Fruit fly (Drosophila melanogaster) whole organism, embryonic: ENCODE data around the gene CG3071.
A peak's percentile ranks its signal among the peaks of the same experiment; 100 is the strongest.

Experiments
- Bdp1 ChIP-seq: fragments of 200-800 bp; sonication (Bioruptor generic); optimal IDR thresholded peaks from 3 replicates; lab custom pipeline; 2016; ENCODE audit warnings: missing biosample characterization, missing genetic modification characterization
- CG10979 ChIP-seq: fragments of 200-800 bp; sonication (Bioruptor generic); optimal IDR thresholded peaks from 2 replicates; lab custom pipeline; 2018; ENCODE audit warnings: missing biosample characterization, mild to moderate bottlenecking, missing genetic modification characterization, moderate library complexity
- CG14441 ChIP-seq: fragments of 200-800 bp; sonication (Bioruptor generic); IDR thresholded peaks from 2 replicates; pipeline ENCODE4 v1.3.6; 2022; ENCODE audit warnings: missing biosample characterization, missing genetic modification characterization
- CG15011 ChIP-seq: fragments of 200-800 bp; sonication (Bioruptor generic); optimal IDR thresholded peaks from 3 replicates; lab custom pipeline; 2018; ENCODE audit warnings: missing biosample characterization, mild to moderate bottlenecking, missing genetic modification characterization
- CG15269 ChIP-seq: fragments of 200-800 bp; sonication (Bioruptor generic); optimal IDR thresholded peaks from 2 replicates; lab custom pipeline; 2018; ENCODE audit warnings: missing biosample characterization, mild to moderate bottlenecking, missing genetic modification characterization, moderate library complexity
- CG15601 ChIP-seq: fragments of 200-800 bp; sonication (Bioruptor generic); optimal IDR thresholded peaks from 3 replicates; lab custom pipeline; 2019; ENCODE audit warnings: missing biosample characterization, mild to moderate bottlenecking, missing genetic modification characterization, moderate library complexity
- CG17186 ChIP-seq: fragments of 200-800 bp; sonication (Bioruptor generic); optimal IDR thresholded peaks from 3 replicates; lab custom pipeline; 2017; ENCODE audit warnings: missing biosample characterization, missing genetic modification reagents, missing genetic modification characterization
- CG18262 ChIP-seq: fragments of 200-800 bp; optimal IDR thresholded peaks from 3 replicates; lab custom pipeline; 2019; ENCODE audit warnings: missing biosample characterization, mild to moderate bottlenecking, missing genetic modification characterization, moderate library complexity
- CG2116 ChIP-seq: fragments of 200-800 bp; sonication (Bioruptor generic); optimal IDR thresholded peaks from 3 replicates; lab custom pipeline; 2018; ENCODE audit warnings: missing biosample characterization, mild to moderate bottlenecking, missing genetic modification characterization
- CG4360 ChIP-seq: fragments of 200-800 bp; sonication (Bioruptor generic); IDR thresholded peaks from 2 replicates; pipeline ENCODE4 v1.3.6; 2022; ENCODE audit warnings: missing biosample characterization, missing genetic modification characterization
- CG4404 ChIP-seq: fragments of 200-800 bp; sonication (Bioruptor generic); IDR thresholded peaks from 2 replicates; pipeline ENCODE4 v1.3.6; 2022; ENCODE audit warnings: missing biosample characterization, missing genetic modification characterization
- CG5953 ChIP-seq: fragments of 200-800 bp; sonication (Bioruptor generic); IDR thresholded peaks from 2 replicates; pipeline ENCODE4 v1.3.6; 2022; ENCODE audit warnings: missing biosample characterization, missing genetic modification characterization
- CG6175 ChIP-seq: fragments of 200-800 bp; sonication (Bioruptor generic); IDR thresholded peaks from 3 replicates; pipeline ENCODE4 v1.3.6; 2022; ENCODE audit warnings: missing biosample characterization, missing genetic modification characterization
- CG6791 ChIP-seq: fragments of 200-800 bp; sonication (Bioruptor generic); IDR thresholded peaks from 3 replicates; pipeline ENCODE4 v1.3.6; 2022; ENCODE audit warnings: missing biosample characterization, missing genetic modification characterization; ENCODE audit not compliant: partially characterized antibody
- CG9215 ChIP-seq: fragments of 200-800 bp; sonication (Bioruptor generic); IDR thresholded peaks from 2 replicates; pipeline ENCODE4 v1.3.6; 2022; ENCODE audit warnings: missing biosample characterization, missing genetic modification characterization
- Camta ChIP-seq: fragments of 200-800 bp; sonication (Bioruptor generic); optimal IDR thresholded peaks from 2 replicates; lab custom pipeline; 2016; ENCODE audit warnings: missing biosample characterization, missing genetic modification characterization
- Dip3 ChIP-seq: fragments of 200-800 bp; sonication (Bioruptor generic); optimal IDR thresholded peaks from 3 replicates; lab custom pipeline; 2016; ENCODE audit warnings: missing biosample characterization, missing genetic modification characterization
- Dll ChIP-seq: fragments of 200-800 bp; sonication (Bioruptor generic); IDR thresholded peaks from 4 replicates; pipeline ENCODE4 v1.3.6; 2022; ENCODE audit warnings: missing biosample characterization, missing genetic modification characterization; ENCODE audit not compliant: partially characterized antibody
- ERR ChIP-seq: fragments of 200-800 bp; sonication (Bioruptor generic); optimal IDR thresholded peaks from 2 replicates; lab custom pipeline; 2016; ENCODE audit warnings: missing biosample characterization, missing genetic modification characterization
- Elba2 ChIP-seq: fragments of 200-800 bp; sonication (Bioruptor generic); optimal IDR thresholded peaks from 3 replicates; lab custom pipeline; 2016; ENCODE audit warnings: missing biosample characterization, missing genetic modification characterization
- Fer1 ChIP-seq: fragments of 200-800 bp; sonication (Bioruptor generic); optimal IDR thresholded peaks from 2 replicates; lab custom pipeline; 2017; ENCODE audit warnings: missing biosample characterization, mild to moderate bottlenecking, missing genetic modification characterization
- Fer3 ChIP-seq: fragments of 200-800 bp; sonication (Bioruptor generic); optimal IDR thresholded peaks from 2 replicates; lab custom pipeline; 2018; ENCODE audit warnings: missing biosample characterization, mild to moderate bottlenecking, missing genetic modification characterization, moderate library complexity
- HLH54F ChIP-seq: fragments of 200-800 bp; sonication (Bioruptor generic); optimal IDR thresholded peaks from 3 replicates; lab custom pipeline; 2016; ENCODE audit warnings: missing biosample characterization, missing genetic modification characterization
- Hmr ChIP-seq: fragments of 200-800 bp; sonication (Bioruptor generic); optimal IDR thresholded peaks from 3 replicates; lab custom pipeline; 2017; ENCODE audit warnings: mild to moderate bottlenecking, missing biosample characterization, missing genetic modification reagents, missing genetic modification characterization
- Hr51 ChIP-seq, 2 experiments: fragments of 200-800 bp; sonication (Bioruptor generic); optimal IDR thresholded peaks; 2 replicates in 1 of 2; 3 replicates in 1 of 2; lab custom pipeline; 2016 to 2018; ENCODE audit warnings: missing biosample characterization in 2 of 2, missing genetic modification characterization in 2 of 2, mild to moderate bottlenecking in 1 of 2, moderate library complexity in 1 of 2
- Kr ChIP-seq: fragments of 200-800 bp; sonication (Bioruptor generic); optimal IDR thresholded peaks from 2 replicates; lab custom pipeline; 2017; ENCODE audit warnings: missing biosample characterization, mild to moderate bottlenecking, missing genetic modification characterization
- Lhr ChIP-seq: fragments of 200-800 bp; sonication (Bioruptor generic); optimal IDR thresholded peaks from 3 replicates; lab custom pipeline; 2017; ENCODE audit warnings: mild to moderate bottlenecking, missing biosample characterization, missing genetic modification reagents, missing genetic modification characterization
- Pdp1 ChIP-seq, 2 experiments: fragments of 200-800 bp; sonication (Bioruptor generic); optimal IDR thresholded peaks; 3 replicates each; lab custom pipeline; 2016; ENCODE audit warnings: missing biosample characterization in 2 of 2, missing genetic modification characterization in 2 of 2, mild to moderate bottlenecking in 1 of 2, moderate library complexity in 1 of 2
- TFAM ChIP-seq: fragments of 200-800 bp; sonication (Bioruptor generic); optimal IDR thresholded peaks from 2 replicates; lab custom pipeline; 2017; ENCODE audit warnings: missing biosample characterization, missing genetic modification characterization, inconsistent platforms
- Usf ChIP-seq: fragments of 200-800 bp; sonication (Bioruptor generic); optimal IDR thresholded peaks from 2 replicates; lab custom pipeline; 2017; ENCODE audit warnings: missing genotype, missing biosample characterization, missing genetic modification characterization
- Xrp1 ChIP-seq: fragments of 200-800 bp; sonication (Bioruptor generic); IDR thresholded peaks from 2 replicates; pipeline ENCODE4 v1.3.6; 2022; ENCODE audit warnings: missing biosample characterization, missing genetic modification characterization
- ap ChIP-seq: fragments of 200-800 bp; sonication (Bioruptor generic); IDR thresholded peaks from 2 replicates; pipeline ENCODE4 v1.3.6; 2022; ENCODE audit warnings: missing biosample characterization, missing genetic modification characterization
- bab2 ChIP-seq: fragments of 200-800 bp; sonication (Bioruptor generic); optimal IDR thresholded peaks from 2 replicates; lab custom pipeline; 2016; ENCODE audit warnings: missing biosample characterization, missing genetic modification characterization
- dan ChIP-seq: fragments of 200-800 bp; sonication (Bioruptor generic); IDR thresholded peaks from 2 replicates; pipeline ENCODE4 v1.3.6; 2022; ENCODE audit warnings: missing biosample characterization, missing genetic modification characterization
- dimm ChIP-seq: fragments of 200-800 bp; sonication (Bioruptor generic); IDR thresholded peaks from 2 replicates; pipeline ENCODE4 v1.3.6; 2022; ENCODE audit warnings: missing biosample characterization, missing genetic modification characterization
- gce ChIP-seq: fragments of 200-800 bp; sonication (Bioruptor generic); IDR thresholded peaks from 3 replicates; pipeline ENCODE4 v1.3.6; 2022; ENCODE audit warnings: missing biosample characterization, missing genetic modification characterization
- gcm ChIP-seq: fragments of 200-800 bp; sonication (Bioruptor generic); optimal IDR thresholded peaks from 2 replicates; lab custom pipeline; 2019; ENCODE audit warnings: missing biosample characterization, mild to moderate bottlenecking, missing genetic modification characterization, moderate library complexity
- grn ChIP-seq: fragments of 200-800 bp; sonication (Bioruptor generic); optimal IDR thresholded peaks from 3 replicates; lab custom pipeline; 2017; ENCODE audit warnings: missing biosample characterization, missing genetic modification characterization
- hb ChIP-seq: fragments of 200-800 bp; sonication (Bioruptor generic); IDR thresholded peaks from 3 replicates; pipeline ENCODE4 v1.3.6; 2022; ENCODE audit warnings: missing biosample characterization, missing genetic modification characterization; ENCODE audit not compliant: partially characterized antibody
- onecut ChIP-seq: fragments of 200-800 bp; sonication (Bioruptor generic); IDR thresholded peaks from 2 replicates; pipeline ENCODE4 v1.3.6; 2022; ENCODE audit warnings: missing biosample characterization, missing genetic modification characterization
- pb ChIP-seq: fragments of 200-800 bp; sonication (Bioruptor generic); optimal IDR thresholded peaks from 3 replicates; lab custom pipeline; 2016; ENCODE audit warnings: missing biosample characterization, missing genetic modification characterization
- ranshi ChIP-seq: fragments of 200-800 bp; sonication (Bioruptor generic); IDR thresholded peaks from 2 replicates; pipeline ENCODE4 v1.3.6; 2022; ENCODE audit warnings: missing biosample characterization, missing genetic modification characterization
- sim ChIP-seq: fragments of 200-800 bp; sonication (Bioruptor generic); IDR thresholded peaks from 2 replicates; pipeline ENCODE4 v1.3.6; 2022; ENCODE audit warnings: missing biosample characterization, missing genetic modification characterization
- slp2 ChIP-seq: fragments of 200-800 bp; sonication (Bioruptor generic); optimal IDR thresholded peaks from 2 replicates; lab custom pipeline; 2016; ENCODE audit warnings: missing biosample characterization, missing genetic modification characterization
- sob ChIP-seq: fragments of 200-800 bp; sonication (Bioruptor generic); IDR thresholded peaks from 2 replicates; pipeline ENCODE4 v1.3.6; 2022; ENCODE audit warnings: missing biosample characterization, missing genetic modification characterization
- tna ChIP-seq: fragments of 200-800 bp; sonication (Bioruptor generic); IDR thresholded peaks from 2 replicates; pipeline ENCODE4 v1.3.6; 2022; ENCODE audit warnings: missing biosample characterization, missing genetic modification characterization; ENCODE audit not compliant: partially characterized antibody
- wek ChIP-seq: fragments of 200-800 bp; sonication (Bioruptor generic); optimal IDR thresholded peaks from 3 replicates; lab custom pipeline; 2018; ENCODE audit warnings: missing biosample characterization, mild to moderate bottlenecking, missing genetic modification characterization, moderate library complexity
- zfh1 ChIP-seq: fragments of 200-800 bp; sonication (Bioruptor generic); IDR thresholded peaks from 3 replicates; pipeline ENCODE4 v1.3.6; 2022; ENCODE audit warnings: missing biosample characterization, missing genetic modification characterization

The CG3071 gene

dm6 chrX:2296230-2297044, 33.8 kb downstream of the CG3071 start (continued):
- TF ChIP-seq Hr51 (GFP tag; optimal IDR thresholded peaks at IDR 0.05; lab: Kevin White, UChicago) (peak; percentile 88 to 95), Dip3 (GFP tag; lab: Kevin White, UChicago) (peak; percentile 81), ap (GFP tag; lab: Robert Waterston, UW) (peak; percentile 37; the same call in 1 of the 2 replicates), CG15601 (tag; lab: Kevin White, UChicago) (peak; percentile 92), gcm (peak; percentile 89), grn (GFP tag; lab: Kevin White, UChicago) (peak; percentile 64), TFAM (GFP tag; lab: Kevin White, UChicago) (peak; percentile 81), Bdp1 (GFP tag; lab: Kevin White, UChicago) (peak; percentile 87), CG9215 (GFP tag; lab: Robert Waterston, UW) (peak; percentile 85), sob (peak; percentile 76), sim (no peak), Usf (GFP tag; lab: Kevin White, UChicago) (peak; percentile 94), CG4360 (GFP tag; lab: Robert Waterston, UW) (no peak), onecut (peak; percentile 90), Xrp1 (GFP tag; lab: Robert Waterston, UW) (peak; percentile 86), CG14441 (GFP tag; lab: Robert Waterston, UW) (peak; percentile 77), CG2116 (GFP tag; lab: Kevin White, UChicago) (peak; percentile 68), CG17186 (GFP tag; lab: Kevin White, UChicago) (peak; percentile 84), ranshi (GFP tag; lab: Robert Waterston, UW) (peak; percentile 70; the same call in 1 of the 2 replicates), ERR (GFP tag; lab: Kevin White, UChicago) (peak; percentile 85), CG4404 (peak; percentile 86), Camta (GFP tag; lab: Kevin White, UChicago) (peak; percentile 95), Elba2 (GFP tag; lab: Kevin White, UChicago) (peak; percentile 50), dan (GFP tag; lab: Robert Waterston, UW) (peak; percentile 50; the same call in 1 of the 2 replicates), dimm (GFP tag; lab: Robert Waterston, UW) (peak; percentile 47; the same call in 1 of the 2 replicates), Hmr (GFP tag; lab: Kevin White, UChicago) (peak; percentile 96), slp2 (GFP tag; lab: Kevin White, UChicago) (peak; percentile 95), CG15011 (GFP tag; lab: Kevin White, UChicago) (peak; percentile 93), CG6791 (no peak), wek (GFP tag; lab: Kevin White, UChicago) (peak; percentile 73), bab2 (GFP tag; lab: Kevin White, UChicago) (peak; percentile 91), CG6175 (no peak; the same call in 2 of the 3 replicates), Pdp1 (GFP tag; optimal IDR thresholded peaks at IDR 0.05; lab: Kevin White, UChicago) (peak; percentile 87 to 96), Lhr (peak; percentile 89), CG18262 (tag; lab: Kevin White, UChicago) (peak; percentile 98), gce (GFP tag; lab: Robert Waterston, UW) (peak; percentile 46; the same call in 1 of the 3 replicates), CG15269 (tag; lab: Kevin White, UChicago) (peak; percentile 94), CG10979 (tag; lab: Kevin White, UChicago) (peak; percentile 96), Kr (GFP tag; lab: Kevin White, UChicago) (no peak), Fer3 (tag; lab: Kevin White, UChicago) (peak; percentile 81), CG5953 (GFP tag; lab: Robert Waterston, UW) (0 out of 2 replicates have a peak, but pooled peaks have one; percentile 11), tna (GFP tag; lab: Robert Waterston, UW) (no peak), pb (GFP tag; lab: Kevin White, UChicago) (peak; percentile 95), HLH54F (peak; percentile 93), Fer1 (GFP tag; lab: Kevin White, UChicago) (peak; percentile 94), Dll (GFP tag; lab: Robert Waterston, UW) (no peak), zfh1 (GFP tag; lab: Robert Waterston, UW) (peak; percentile 74; the same call in 2 of the 3 replicates), hb (no peak)
